Worm (Caenorhabditis elegans) whole organism, mixed stage, embryonic: Measurements from ENCODE around the gene scav-3.

Experiments
- M03D4.4 ChIP-seq: sonication (generic microtip); optimal IDR thresholded peaks from 2 replicates; lab custom pipeline; 2017; ENCODE audit warnings: mild to moderate bottlenecking, missing genetic modification characterization, missing compliant biosample characterization
- bed-3 ChIP-seq: fragments of 200-800 bp; sonication (Bioruptor generic); optimal IDR thresholded peaks from 3 replicates; lab custom pipeline; 2018; ENCODE audit warnings: mild to moderate bottlenecking, missing genetic modification characterization, moderate library complexity, missing compliant biosample characterization
- blmp-1 ChIP-seq: fragments of 150-350 bp; optimal IDR thresholded peaks from 2 replicates; lab custom pipeline; 2014; ENCODE audit warnings: missing biosample characterization, missing genetic modification characterization
- ceh-39 ChIP-seq: fragments of 150-350 bp; optimal IDR thresholded peaks from 2 replicates; lab custom pipeline; 2014; ENCODE audit warnings: missing biosample characterization, missing genetic modification characterization
- ceh-43 ChIP-seq: fragments of 200-800 bp; sonication (Bioruptor generic); optimal IDR thresholded peaks from 2 replicates; lab custom pipeline; 2018; ENCODE audit warnings: mild to moderate bottlenecking, missing genetic modification characterization, moderate library complexity, missing compliant biosample characterization
- ceh-83 ChIP-seq: fragments of 200-800 bp; sonication (Bioruptor generic); optimal IDR thresholded peaks from 2 replicates; lab custom pipeline; 2018; ENCODE audit warnings: mild to moderate bottlenecking, missing genetic modification characterization, missing compliant biosample characterization
- ces-1 ChIP-seq: fragments of 150-350 bp; optimal IDR thresholded peaks from 2 replicates; lab custom pipeline; 2014; ENCODE audit warnings: missing biosample characterization, missing genetic modification reagents, missing genetic modification characterization
- drap-1 ChIP-seq: fragments of 200-800 bp; sonication (Bioruptor generic); optimal IDR thresholded peaks from 3 replicates; lab custom pipeline; 2018; ENCODE audit warnings: mild to moderate bottlenecking, missing genetic modification characterization, missing compliant biosample characterization
- elt-1 ChIP-seq: sonication (generic microtip); optimal IDR thresholded peaks from 2 replicates; lab custom pipeline; 2017; ENCODE audit warnings: missing genetic modification characterization, mild to moderate bottlenecking, missing compliant biosample characterization, antibody characterized with exemption, moderate library complexity, borderline replicate concordance; ENCODE audit not compliant: insufficient read depth
- elt-3 ChIP-seq: fragments of 150-350 bp; optimal IDR thresholded peaks from 2 replicates; lab custom pipeline; 2014; ENCODE audit warnings: missing biosample characterization, missing genetic modification characterization
- flh-1 ChIP-seq: fragments of 200-800 bp; sonication (Bioruptor generic); optimal IDR thresholded peaks from 2 replicates; lab custom pipeline; 2018; ENCODE audit warnings: mild to moderate bottlenecking, missing genetic modification characterization, moderate library complexity, missing compliant biosample characterization
- hlh-1 ChIP-seq: fragments of 150-350 bp; optimal IDR thresholded peaks from 2 replicates; lab custom pipeline; 2014; ENCODE audit warnings: missing biosample characterization, missing genetic modification reagents, missing genetic modification characterization
- lin-13 ChIP-seq: fragments of 150-350 bp; optimal IDR thresholded peaks from 2 replicates; lab custom pipeline; 2014; ENCODE audit warnings: missing biosample characterization, missing genetic modification characterization
- lin-32 ChIP-seq: fragments of 200-800 bp; sonication (Bioruptor generic); optimal IDR thresholded peaks from 2 replicates; lab custom pipeline; 2018; ENCODE audit warnings: mild to moderate bottlenecking, missing genetic modification characterization, missing compliant biosample characterization
- lsy-2 ChIP-seq: fragments of 150-350 bp; optimal IDR thresholded peaks from 2 replicates; lab custom pipeline; 2014; ENCODE audit warnings: missing biosample characterization, missing genetic modification characterization
- mab-5 ChIP-seq: fragments of 150-350 bp; optimal IDR thresholded peaks from 2 replicates; lab custom pipeline; 2014; ENCODE audit warnings: missing biosample characterization, missing genetic modification characterization
- mep-1 ChIP-seq: fragments of 150-350 bp; optimal IDR thresholded peaks from 2 replicates; lab custom pipeline; 2017; ENCODE audit warnings: missing biosample characterization, missing genetic modification reagents, missing genetic modification characterization, inconsistent platforms
- mls-2 ChIP-seq: sonication (generic microtip); optimal IDR thresholded peaks from 2 replicates; lab custom pipeline; 2016; ENCODE audit warnings: mild to moderate bottlenecking, missing genetic modification characterization, moderate library complexity, missing compliant biosample characterization
- nhr-12 ChIP-seq: fragments of 150-350 bp; optimal IDR thresholded peaks from 2 replicates; lab custom pipeline; 2014; ENCODE audit warnings: missing biosample characterization, missing genetic modification characterization
- nhr-2 ChIP-seq: fragments of 150-350 bp; optimal IDR thresholded peaks from 2 replicates; lab custom pipeline; 2014; ENCODE audit warnings: missing biosample characterization, missing genetic modification characterization
- nhr-237 ChIP-seq: fragments of 150-350 bp; optimal IDR thresholded peaks from 2 replicates; lab custom pipeline; 2014; ENCODE audit warnings: missing biosample characterization, missing genetic modification characterization
- nhr-76 ChIP-seq: sonication (generic microtip); optimal IDR thresholded peaks from 2 replicates; lab custom pipeline; 2017; ENCODE audit warnings: missing biosample characterization, missing genetic modification characterization
- pha-4 ChIP-seq: fragments of 150-350 bp; optimal IDR thresholded peaks from 2 replicates; lab custom pipeline; 2018; ENCODE audit warnings: missing biosample characterization, missing genetic modification reagents, missing genetic modification characterization
- sem-2 ChIP-seq: fragments of 200-800 bp; sonication (Bioruptor generic); optimal IDR thresholded peaks from 2 replicates; lab custom pipeline; 2018; ENCODE audit warnings: mild to moderate bottlenecking, missing genetic modification characterization, missing compliant biosample characterization
- snpc-4 ChIP-seq: fragments of 150-350 bp; optimal IDR thresholded peaks from 2 replicates; lab custom pipeline; 2014; ENCODE audit warnings: missing biosample characterization, missing genetic modification characterization
- sptf-1 ChIP-seq: sonication (generic microtip); optimal IDR thresholded peaks from 2 replicates; lab custom pipeline; 2017; ENCODE audit warnings: mild to moderate bottlenecking, missing genetic modification characterization, moderate library complexity, missing compliant biosample characterization
- tbx-8 ChIP-seq: fragments of 200-800 bp; sonication (Bioruptor generic); optimal IDR thresholded peaks from 2 replicates; lab custom pipeline; 2018; ENCODE audit warnings: mild to moderate bottlenecking, missing genetic modification characterization, moderate library complexity, missing compliant biosample characterization
- unc-120 ChIP-seq: sonication (generic microtip); optimal IDR thresholded peaks from 2 replicates; lab custom pipeline; 2017; ENCODE audit warnings: missing genetic modification characterization, missing compliant biosample characterization; ENCODE audit not compliant: poor library complexity, severe bottlenecking
- unc-39 ChIP-seq: fragments of 150-350 bp; optimal IDR thresholded peaks from 2 replicates; lab custom pipeline; 2014; ENCODE audit warnings: missing biosample characterization, missing genetic modification characterization
- unc-62 ChIP-seq: fragments of 150-350 bp; optimal IDR thresholded peaks from 2 replicates; lab custom pipeline; 2014; ENCODE audit warnings: missing biosample characterization, missing genetic modification reagents, missing genetic modification characterization
- zip-8 ChIP-seq: fragments of 150-350 bp; optimal IDR thresholded peaks from 2 replicates; lab custom pipeline; 2014; ENCODE audit warnings: missing biosample characterization, missing genetic modification characterization

scav-3 gene

ce11 chrIII:12445991-12446502, 10.6 kb downstream of the scav-3 start, which contains the start of gene Y49E10.18:
Gene Y49E10.18 (minus strand): TSS chrIII:12446106.
- TF ChIP-seq nhr-237 (tag; lab: Kevin White, UChicago) (no peak), ceh-39 (tag; lab: Kevin White, UChicago) (no peak), drap-1 (GFP tag; lab: Kevin White, UChicago) (no peak), sem-2 (GFP tag; lab: Kevin White, UChicago) (no peak), elt-1 (no peak), lsy-2 (tag; lab: Kevin White, UChicago) (no peak), unc-120 (tag; lab: Kevin White, UChicago) (no peak), unc-39 (tag; lab: Kevin White, UChicago) (no peak), bed-3 (GFP tag; lab: Kevin White, UChicago) (no peak), flh-1 (GFP tag; lab: Kevin White, UChicago) (no peak), lin-13 (tag; lab: Kevin White, UChicago) (no peak), M03D4.4 (tag; lab: Kevin White, UChicago) (no peak), mep-1 (tag; lab: Kevin White, UChicago) (no peak)

ce11 chrIII:12445223-12445622, 11.4 kb downstream of the scav-3 start:
- TF ChIP-seq nhr-2 (tag; lab: Kevin White, UChicago) = no peak
- TF ChIP-seq mls-2 = no peak
- no peak for TF ChIP-seq hlh-1 (tag; lab: Kevin White, UChicago)
- no peak for TF ChIP-seq ceh-43 (GFP tag; lab: Kevin White, UChicago)
- no peak for TF ChIP-seq unc-120 (tag; lab: Kevin White, UChicago)
- no peak for TF ChIP-seq blmp-1 (tag; lab: Kevin White, UChicago)
- TF ChIP-seq M03D4.4 (tag; lab: Kevin White, UChicago) = no peak
- no peak for TF ChIP-seq ceh-83 (GFP tag; lab: Kevin White, UChicago)
- no peak for TF ChIP-seq lsy-2 (tag; lab: Kevin White, UChicago)
- no peak for TF ChIP-seq elt-3
- TF ChIP-seq nhr-76 (tag; lab: Kevin White, UChicago) = no peak
- no peak for TF ChIP-seq sptf-1 (tag; lab: Kevin White, UChicago)
- no peak for TF ChIP-seq zip-8 (tag; lab: Kevin White, UChicago)
- TF ChIP-seq tbx-8 (GFP tag; lab: Kevin White, UChicago) = no peak
- TF ChIP-seq lin-13 (tag; lab: Kevin White, UChicago) = no peak
- no peak for TF ChIP-seq nhr-12 (tag; lab: Kevin White, UChicago)
- no peak for TF ChIP-seq unc-39 (tag; lab: Kevin White, UChicago)
- no peak for TF ChIP-seq drap-1 (GFP tag; lab: Kevin White, UChicago)
- no peak for TF ChIP-seq lin-32
- no peak for TF ChIP-seq snpc-4 (tag; lab: Kevin White, UChicago)
- TF ChIP-seq, all 35 proteins: peak for 0

- TF ChIP-seq elt-1 = no peak
- TF ChIP-seq pha-4 (tag; lab: Kevin White, UChicago) = no peak
Observed at ce11 chrIII:12443880-12444279, 12.8 kb downstream of the scav-3 start.

- TF ChIP-seq nhr-76 (tag; lab: Kevin White, UChicago) (no peak), ceh-43 (GFP tag; lab: Kevin White, UChicago) (no peak), nhr-12 (tag; lab: Kevin White, UChicago) (no peak)
Observed at ce11 chrIII:12439056-12439455, 17.6 kb downstream of the scav-3 start.

- TF ChIP-seq lsy-2 (tag; lab: Kevin White, UChicago) (no peak), ces-1 (GFP tag; lab: Kevin White, UChicago) (no peak), nhr-2 (tag; lab: Kevin White, UChicago) (no peak), unc-39 (tag; lab: Kevin White, UChicago) (no peak), mab-5 (tag; lab: Kevin White, UChicago) (no peak), lin-32 (no peak), bed-3 (GFP tag; lab: Kevin White, UChicago) (no peak), M03D4.4 (tag; lab: Kevin White, UChicago) (no peak), sem-2 (GFP tag; lab: Kevin White, UChicago) (no peak), unc-62 (no peak), hlh-1 (tag; lab: Kevin White, UChicago) (no peak), nhr-237 (tag; lab: Kevin White, UChicago) (no peak), nhr-12 (tag; lab: Kevin White, UChicago) (no peak), elt-1 (no peak), blmp-1 (tag; lab: Kevin White, UChicago) (no peak), unc-120 (tag; lab: Kevin White, UChicago) (no peak), pha-4 (tag; lab: Kevin White, UChicago) (no peak), elt-3 (no peak), mls-2 (no peak)
- TF ChIP-seq, all 35 proteins: peak for 0
Observed at ce11 chrIII:12437020-12437419, 19.6 kb downstream of the scav-3 start.
